Fruit fly (Drosophila melanogaster) whole organism, embryonic: Measurements from ENCODE around the gene Trf5.

Experiments
- CG15269 ChIP-seq: fragments of 200-800 bp; sonication (Bioruptor generic); optimal IDR thresholded peaks from 2 replicates; lab custom pipeline; 2018; ENCODE audit warnings: missing biosample characterization, mild to moderate bottlenecking, missing genetic modification characterization, moderate library complexity
- CG17328 ChIP-seq: fragments of 200-800 bp; sonication (Bioruptor generic); IDR thresholded peaks from 2 replicates; pipeline ENCODE4 v1.3.6; 2022; ENCODE audit warnings: missing biosample characterization, missing genetic modification characterization
- CG2116 ChIP-seq: fragments of 200-800 bp; sonication (Bioruptor generic); optimal IDR thresholded peaks from 3 replicates; lab custom pipeline; 2018; ENCODE audit warnings: missing biosample characterization, mild to moderate bottlenecking, missing genetic modification characterization
- CG6854 ChIP-seq: fragments of 200-800 bp; sonication (Bioruptor generic); optimal IDR thresholded peaks from 3 replicates; lab custom pipeline; 2017; ENCODE audit warnings: missing biosample characterization, mild to moderate bottlenecking, missing genetic modification characterization
- MESR4 ChIP-seq: fragments of 200-800 bp; sonication (Bioruptor generic); optimal IDR thresholded peaks from 2 replicates; lab custom pipeline; 2018; ENCODE audit warnings: missing biosample characterization, mild to moderate bottlenecking, missing genetic modification characterization, moderate library complexity
- bowl ChIP-seq: fragments of 200-800 bp; sonication (Bioruptor generic); IDR thresholded peaks from 2 replicates; pipeline ENCODE4 v1.3.6; 2022; ENCODE audit warnings: missing biosample characterization, missing genetic modification characterization
- dan ChIP-seq: fragments of 200-800 bp; sonication (Bioruptor generic); IDR thresholded peaks from 2 replicates; pipeline ENCODE4 v1.3.6; 2022; ENCODE audit warnings: missing biosample characterization, missing genetic modification characterization
- jigr1 ChIP-seq: fragments of 200-800 bp; sonication (Bioruptor generic); IDR thresholded peaks from 3 replicates; pipeline ENCODE4 v1.3.6; 2022; ENCODE audit warnings: missing biosample characterization, missing genetic modification characterization

DNA sequence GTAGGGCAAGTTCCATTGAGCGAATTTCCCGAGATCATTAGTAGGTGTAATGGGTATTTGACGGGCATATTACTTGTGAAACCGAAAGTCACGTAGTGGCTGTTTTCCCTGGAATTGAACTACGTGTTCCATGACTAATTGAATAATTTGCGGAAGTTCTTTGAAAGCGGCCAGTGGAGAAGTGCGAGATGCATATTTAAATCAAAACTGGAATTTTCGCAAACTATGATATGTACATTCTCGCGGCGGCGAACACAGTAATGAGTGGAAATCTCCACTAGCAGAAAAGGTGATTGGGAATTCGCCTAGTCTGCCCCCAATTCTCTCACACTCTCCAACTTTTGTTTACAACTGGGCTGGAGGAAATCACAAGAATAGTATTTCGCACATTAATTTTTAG lies 38.7 kb upstream of the Trf5 start:
- TF ChIP-seq dan (GFP tag; lab: Robert Waterston, UW) (no peak), jigr1 (GFP tag; lab: Robert Waterston, UW) (no peak), bowl (GFP tag; lab: Robert Waterston, UW) (no peak), CG17328 (no peak), CG6854 (GFP tag; lab: Kevin White, UChicago) (no peak), CG15269 (tag; lab: Kevin White, UChicago) (no peak), CG2116 (GFP tag; lab: Kevin White, UChicago) (no peak), MESR4 (no peak)
